Worm (Caenorhabditis elegans): ENCODE measurements around the gene T19H12.2.

- no peak for TF ChIP-seq elt-1 (tag; optimal IDR thresholded peaks at IDR 0.05)
- no peak for TF ChIP-seq pha-4 (tag; optimal IDR thresholded peaks at IDR 0.05)
These were observed 34.4 kb downstream of the T19H12.2 start, which contains the start of gene srh-20 for ce11 chrV:4924618-4925017.

Measured in whole organism, L3 larva.